Worm (Caenorhabditis elegans): ENCODE results near the gene Y41E3.8.

Y41E3.8 gene

ce11 chrIV:15013517-15014085, 15.2 kb downstream of the Y41E3.8 start, which contains the start of gene Y41E3.7 (continued):
- TF ChIP-seq blmp-1 (tag; optimal IDR thresholded peaks at IDR 0.05), result no peak
- TF ChIP-seq nhr-84 (tag; optimal IDR thresholded peaks at IDR 0.05), result no peak
- TF ChIP-seq unc-98 (GFP tag; IDR thresholded peaks at IDR 0.05), result no peak
- peak; percentile 29 for TF ChIP-seq mep-1 (tag; optimal IDR thresholded peaks at IDR 0.05)
- no peak for TF ChIP-seq elt-3 (tag; optimal IDR thresholded peaks at IDR 0.05)
- TF ChIP-seq zag-1 (tag; optimal IDR thresholded peaks at IDR 0.05), result no peak
- TF ChIP-seq nhr-47 (tag; optimal IDR thresholded peaks at IDR 0.05), result peak; percentile 18
- TF ChIP-seq zip-4 (GFP tag; optimal IDR thresholded peaks at IDR 0.05), result no peak
- TF ChIP-seq unc-62 (GFP tag; optimal IDR thresholded peaks at IDR 0.05), result no peak
- no peak for TF ChIP-seq isw-1 (GFP tag; IDR thresholded peaks at IDR 0.05)
- TF ChIP-seq nhr-237 (tag; optimal IDR thresholded peaks at IDR 0.05), result no peak
- TF ChIP-seq ztf-11 (tag; optimal IDR thresholded peaks at IDR 0.05), result no peak
- no peak for TF ChIP-seq hlh-17 (GFP tag; optimal IDR thresholded peaks at IDR 0.05; ENCODE audit: borderline replicate concordance)
- TF ChIP-seq hlh-4 (tag; optimal IDR thresholded peaks at IDR 0.05), result no peak
- TF ChIP-seq hpl-2 (GFP tag; optimal IDR thresholded peaks at IDR 0.05), result no peak
- peak; percentile 89 for TF ChIP-seq F16B12.6 (tag; optimal IDR thresholded peaks at IDR 0.05)
- no peak for TF ChIP-seq ceh-8 (GFP tag; optimal IDR thresholded peaks at IDR 0.05)
- no peak for TF ChIP-seq ces-1 (GFP tag; optimal IDR thresholded peaks at IDR 0.05)
- TF ChIP-seq rnt-1 (tag; optimal IDR thresholded peaks at IDR 0.05), result peak; percentile 27
- no peak for TF ChIP-seq pax-3 (tag; optimal IDR thresholded peaks at IDR 0.05)
- TF ChIP-seq mef-2 (tag; optimal IDR thresholded peaks at IDR 0.05), result no peak
- no peak for TF ChIP-seq sox-4 (tag; optimal IDR thresholded peaks at IDR 0.05)
- no peak for TF ChIP-seq aha-1 (tag; optimal IDR thresholded peaks at IDR 0.05)
- TF ChIP-seq nhr-19 (GFP tag; conservative IDR thresholded peaks at IDR 0.05), result no peak
- no peak for TF ChIP-seq irx-1 (tag; optimal IDR thresholded peaks at IDR 0.05)
- TF ChIP-seq efl-1 (optimal IDR thresholded peaks at IDR 0.05), result peak; percentile 43 to 59
- TF ChIP-seq efl-1 (GFP tag; optimal IDR thresholded peaks at IDR 0.05 in 1 of 2), result peak; percentile 45 to 94
- no peak for TF ChIP-seq tlp-1 (tag; optimal IDR thresholded peaks at IDR 0.05)
- no peak for TF ChIP-seq egl-13 (tag; optimal IDR thresholded peaks at IDR 0.05)
- no peak for TF ChIP-seq ama-1 (optimal IDR thresholded peaks at IDR 0.05)
- TF ChIP-seq tbx-2 (tag; optimal IDR thresholded peaks at IDR 0.05), result no peak
- no peak for TF ChIP-seq pag-3 (tag; optimal IDR thresholded peaks at IDR 0.05; ENCODE audit: borderline replicate concordance, insufficient read depth)
- TF ChIP-seq nhr-90 (tag; optimal IDR thresholded peaks at IDR 0.05; ENCODE audit: poor library complexity), result no peak
- TF ChIP-seq lin-35 (GFP tag; optimal IDR thresholded peaks at IDR 0.05), result peak in 1 of 2 experiments; percentile 51
- TF ChIP-seq snu-23 (GFP tag; optimal IDR thresholded peaks at IDR 0.05), result peak; percentile 31
- TF ChIP-seq C34B4.2 (tag; optimal IDR thresholded peaks at IDR 0.05), result no peak
- TF ChIP-seq egl-27 (tag; optimal IDR thresholded peaks at IDR 0.05), result no peak
- TF ChIP-seq lsy-2 (tag; optimal IDR thresholded peaks at IDR 0.05), result peak; percentile 31 to 43
- no peak for TF ChIP-seq unc-86 (tag; optimal IDR thresholded peaks at IDR 0.05)
- TF ChIP-seq skn-1 (tag; optimal IDR thresholded peaks at IDR 0.05), result no peak
- TF ChIP-seq alr-1 (tag; optimal IDR thresholded peaks at IDR 0.05; ENCODE audit: borderline replicate concordance), result no peak
- TF ChIP-seq dpl-1 (GFP tag; optimal IDR thresholded peaks at IDR 0.05), result peak; percentile 24 to 59 (median 54)

ce11 chrIV:15013083-15013482, 15.7 kb downstream of the Y41E3.8 start, which contains the start of gene qars-1:
Gene qars-1, minus strand, starts transcription at chrIV:15013183.
- TF ChIP-seq blmp-1 (tag; optimal IDR thresholded peaks at IDR 0.05), result no peak

All from whole organism, L1 larva.